Worm (Caenorhabditis elegans) whole organism, L1 larva: ENCODE results near the gene ZK563.7.

ENCODE experiments used
- elt-3 ChIP-seq, 6 experiments: fragments of 150-350 bp in 1 of 6; sonication (generic microtip); optimal IDR thresholded peaks; 2 replicates each; lab custom pipeline; 2017 to 2018; ENCODE audit warnings: missing biosample characterization in 6 of 6, missing genetic modification characterization in 6 of 6, inconsistent platforms in 1 of 6
- lir-3 ChIP-seq: sonication (generic microtip); optimal IDR thresholded peaks from 2 replicates; lab custom pipeline; 2016; ENCODE audit warnings: mild to moderate bottlenecking, missing genetic modification characterization, moderate library complexity, missing compliant biosample characterization; ENCODE audit not compliant: poor library complexity
- mdl-1 ChIP-seq, 2 experiments: fragments of 150-350 bp; optimal IDR thresholded peaks; 2 replicates each; lab custom pipeline; 2014 to 2017; ENCODE audit warnings: missing biosample characterization in 2 of 2, missing genetic modification characterization in 2 of 2, inconsistent platforms in 1 of 2
- unc-130 ChIP-seq: fragments of 150-350 bp; optimal IDR thresholded peaks from 2 replicates; lab custom pipeline; 2017; ENCODE audit warnings: missing biosample characterization, missing genetic modification characterization, inconsistent platforms

- TF ChIP-seq unc-130 (tag; lab: Kevin White, UChicago), result no peak
- no peak for TF ChIP-seq lir-3 (tag; lab: Kevin White, UChicago)
- no peak for TF ChIP-seq elt-3 (tag; optimal IDR thresholded peaks at IDR 0.05; lab: Kevin White, UChicago)
- TF ChIP-seq mdl-1 (tag; optimal IDR thresholded peaks at IDR 0.05; lab: Kevin White, UChicago), result no peak
These were observed 13.5 kb upstream of the ZK563.7 start for ce11 chrX:3366782-3367181.
